Worm (Caenorhabditis elegans) whole organism, young adult: ENCODE measurements around the gene dnj-25.

Experiments
- B0035.1 ChIP-seq: sonication (generic microtip); optimal IDR thresholded peaks from 2 replicates; lab custom pipeline; 2016; ENCODE audit warnings: missing genetic modification characterization, mild to moderate bottlenecking, missing compliant biosample characterization, missing genotype, missing genetic modification reagents
- B0336.3 ChIP-seq: fragments of 200-800 bp; sonication (Bioruptor generic); IDR thresholded peaks from 2 replicates; pipeline ENCODE4 v1.3.6; 2022; ENCODE audit warnings: missing genetic modification characterization, missing compliant biosample characterization
- F52B5.7 ChIP-seq: sonication (generic microtip); optimal IDR thresholded peaks from 2 replicates; lab custom pipeline; 2016; ENCODE audit warnings: mild to moderate bottlenecking, missing genetic modification characterization, missing compliant biosample characterization
- egl-18 ChIP-seq: fragments of 200-800 bp; sonication (Bioruptor generic); IDR thresholded peaks from 2 replicates; pipeline ENCODE4 v1.3.6; 2022; ENCODE audit warnings: missing genetic modification reagents, missing genetic modification characterization, missing compliant biosample characterization
- egl-44 ChIP-seq: fragments of 200-800 bp; sonication (Bioruptor generic); IDR thresholded peaks from 2 replicates; pipeline ENCODE4 v1.3.6; 2022; ENCODE audit warnings: missing genetic modification reagents, missing genetic modification characterization, missing compliant biosample characterization
- hmg-20 ChIP-seq: fragments of 200-800 bp; sonication (Bioruptor generic); IDR thresholded peaks from 2 replicates; pipeline ENCODE4 v1.3.6; 2022; ENCODE audit warnings: missing genetic modification reagents, missing genetic modification characterization, missing compliant biosample characterization
- lin-54 ChIP-seq: fragments of 200-800 bp; sonication (Bioruptor generic); optimal IDR thresholded peaks from 2 replicates; lab custom pipeline; 2018; ENCODE audit warnings: mild to moderate bottlenecking, missing genetic modification characterization, missing compliant biosample characterization
- pbrm-1 ChIP-seq: fragments of 200-800 bp; sonication (Bioruptor generic); IDR thresholded peaks from 2 replicates; pipeline ENCODE4 v1.3.6; 2022; ENCODE audit warnings: missing genetic modification reagents, missing genetic modification characterization, missing compliant biosample characterization
- pha-4 ChIP-seq: fragments of 150-350 bp; sonication (generic microtip); optimal IDR thresholded peaks from 2 replicates; lab custom pipeline; 2014; ENCODE audit warnings: missing biosample characterization, missing genetic modification reagents, missing genetic modification characterization
- snpc-1.1 ChIP-seq: sonication (generic microtip); optimal IDR thresholded peaks from 2 replicates; lab custom pipeline; 2017; ENCODE audit warnings: missing genetic modification characterization, mild to moderate bottlenecking, missing compliant biosample characterization, antibody characterized with exemption, moderate library complexity, missing genotype, missing genetic modification reagents; ENCODE audit not compliant: insufficient read depth
- snpc-1.3 ChIP-seq: sonication (generic microtip); optimal IDR thresholded peaks from 2 replicates; lab custom pipeline; 2017; ENCODE audit warnings: missing genetic modification characterization, mild to moderate bottlenecking, missing compliant biosample characterization, antibody characterized with exemption, moderate library complexity, missing genotype, missing genetic modification reagents; ENCODE audit not compliant: insufficient read depth
- sptf-2 ChIP-seq: fragments of 200-800 bp; sonication (Bioruptor generic); optimal IDR thresholded peaks from 2 replicates; lab custom pipeline; 2018; ENCODE audit warnings: mild to moderate bottlenecking, missing genetic modification characterization, missing compliant biosample characterization
- tlf-1 ChIP-seq: fragments of 200-800 bp; sonication (Bioruptor generic); optimal IDR thresholded peaks from 2 replicates; lab custom pipeline; 2018; ENCODE audit warnings: mild to moderate bottlenecking, missing genetic modification characterization, missing compliant biosample characterization
- ztf-6 ChIP-seq: fragments of 200-800 bp; sonication (Bioruptor generic); IDR thresholded peaks from 2 replicates; pipeline ENCODE4 v1.3.6; 2022; ENCODE audit warnings: missing genetic modification reagents, missing genetic modification characterization, missing compliant biosample characterization

- TF ChIP-seq pha-4 (tag; lab: Kevin White, UChicago), result no peak
- no peak for TF ChIP-seq egl-18 (GFP tag; lab: Robert Waterston, UW)
- no peak for TF ChIP-seq F52B5.7
- TF ChIP-seq snpc-1.3, result no peak
- TF ChIP-seq ztf-6, result no peak
- no peak for TF ChIP-seq egl-44 (GFP tag; lab: Robert Waterston, UW)
- no peak for TF ChIP-seq B0336.3 (GFP tag; lab: Robert Waterston, UW)
- TF ChIP-seq lin-54 (GFP tag; lab: Kevin White, UChicago), result no peak
- TF ChIP-seq tlf-1 (GFP tag; lab: Kevin White, UChicago), result no peak
- no peak for TF ChIP-seq pbrm-1 (GFP tag; lab: Robert Waterston, UW)
- TF ChIP-seq snpc-1.1 (tag; lab: Kevin White, UChicago), result no peak
- no peak for TF ChIP-seq B0035.1 (tag; lab: Kevin White, UChicago)
- TF ChIP-seq sptf-2 (GFP tag; lab: Kevin White, UChicago), result no peak
- TF ChIP-seq hmg-20 (GFP tag; lab: Robert Waterston, UW), result no peak
Observed at ce11 chrV:20763192-20763591, 19.0 kb upstream of the dnj-25 start.
